Fruit fly (Drosophila melanogaster) whole organism, adult: ENCODE measurements around the gene CG7115.

Experiments used
- CG1620 ChIP-seq: fragments of 200-800 bp; sonication (Bioruptor generic); optimal IDR thresholded peaks from 2 replicates; lab custom pipeline; 2016; ENCODE audit warnings: missing biosample characterization, missing genetic modification characterization
- CG33017 ChIP-seq: fragments of 200-800 bp; sonication (Bioruptor generic); optimal IDR thresholded peaks from 2 replicates; lab custom pipeline; 2018; ENCODE audit warnings: missing biosample characterization, mild to moderate bottlenecking, missing genetic modification characterization, moderate library complexity
- CG7101 ChIP-seq: fragments of 200-800 bp; sonication (Bioruptor generic); optimal IDR thresholded peaks from 2 replicates; lab custom pipeline; 2018; ENCODE audit warnings: missing biosample characterization, mild to moderate bottlenecking, missing genetic modification characterization, moderate library complexity
- cnc ChIP-seq, 2 experiments: fragments of >200 bp; optimal IDR thresholded peaks; 2 replicates each; lab custom pipeline; 2017
- kay ChIP-seq: fragments of 200-800 bp; sonication (Bioruptor generic); peaks from one replicate; lab custom pipeline; 2016; ENCODE audit warnings: missing biosample characterization, missing genetic modification characterization, borderline replicate concordance
- tj ChIP-seq: fragments of 200-800 bp; sonication (Bioruptor generic); optimal IDR thresholded peaks from 3 replicates; lab custom pipeline; 2017; ENCODE audit warnings: missing biosample characterization, mild to moderate bottlenecking, missing genetic modification characterization, moderate library complexity

- no peak for TF ChIP-seq tj (GFP tag; lab: Kevin White, UChicago)
- TF ChIP-seq kay (GFP tag; lab: Kevin White, UChicago), result no peak
- no peak for TF ChIP-seq CG33017 (tag; lab: Kevin White, UChicago)
- TF ChIP-seq cnc (optimal IDR thresholded peaks at IDR 0.05; lab: Kevin White, UChicago), result no peak
- TF ChIP-seq CG1620 (GFP tag; lab: Kevin White, UChicago), result no peak
- TF ChIP-seq CG7101 (tag; lab: Kevin White, UChicago), result no peak
Observed at dm6 chr2L:7795859-7796258, 25.1 kb upstream of the CG7115 start, which contains the start of gene LKRSDH.
